Worm (Caenorhabditis elegans) whole organism, L1 larva: ENCODE results near the gene mfn-1.

Source experiments
- ceh-82 ChIP-seq, 3 experiments: fragments of 150-350 bp in 1 of 3; sonication (generic microtip) in 2 of 3; optimal IDR thresholded peaks; 2 replicates each; lab custom pipeline; 2014 to 2017; ENCODE audit warnings: missing biosample characterization in 3 of 3, missing genetic modification characterization in 3 of 3
- nhr-11 ChIP-seq: fragments of 150-350 bp; optimal IDR thresholded peaks from 2 replicates; lab custom pipeline; 2014; ENCODE audit warnings: missing biosample characterization, missing genetic modification characterization
- nhr-77 ChIP-seq: fragments of 150-350 bp; optimal IDR thresholded peaks from 2 replicates; lab custom pipeline; 2014; ENCODE audit warnings: missing biosample characterization, missing genetic modification characterization

DNA sequence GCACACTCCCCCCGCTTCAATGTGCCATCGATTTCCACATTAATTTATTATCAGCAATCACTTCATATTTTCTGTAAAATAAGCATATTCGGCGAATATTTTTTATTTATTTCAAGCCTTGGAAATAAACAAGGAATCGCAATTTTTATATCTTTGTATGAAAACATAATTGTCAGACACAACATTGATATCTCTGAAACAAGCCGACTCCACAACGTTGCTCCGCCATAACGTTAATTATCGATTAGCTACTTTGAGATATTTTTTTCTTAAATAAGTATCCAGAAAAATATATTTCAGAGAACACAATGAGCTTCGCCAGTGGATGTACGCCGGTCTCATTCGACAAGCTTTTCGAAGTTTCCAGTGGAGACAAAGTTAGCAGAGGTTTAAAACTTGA lies 28.0 kb downstream of the mfn-1 start, which contains the start of gene adbp-1:
- TF ChIP-seq nhr-77 (tag; lab: Kevin White, UChicago) (no peak), nhr-11 (tag; lab: Kevin White, UChicago) (no peak), ceh-82 (tag; optimal IDR thresholded peaks at IDR 0.05; lab: Kevin White, UChicago) (no peak)
